Fruit fly (Drosophila melanogaster) Kc167 (cell line): ENCODE data around the gene obst-I.

Source experiments
- Myc ChIP-seq: fragments of >200 bp; optimal IDR thresholded peaks from 2 replicates; lab custom pipeline; 2017; ENCODE audit warnings: missing external identifiers
- Sin3A ChIP-seq: fragments of >200 bp; optimal IDR thresholded peaks from 2 replicates; lab custom pipeline; 2018; ENCODE audit warnings: missing external identifiers
- insv ChIP-seq: fragments of >200 bp; optimal IDR thresholded peaks from 3 replicates; lab custom pipeline; 2018; ENCODE audit warnings: missing external identifiers
- psq ChIP-seq: fragments of >200 bp; optimal IDR thresholded peaks from 2 replicates; lab custom pipeline; 2017; ENCODE audit warnings: missing external identifiers
- ttk ChIP-seq: sonication (Bioruptor generic); optimal IDR thresholded peaks from 2 replicates; lab custom pipeline; 2017; ENCODE audit warnings: missing external identifiers

DNA sequence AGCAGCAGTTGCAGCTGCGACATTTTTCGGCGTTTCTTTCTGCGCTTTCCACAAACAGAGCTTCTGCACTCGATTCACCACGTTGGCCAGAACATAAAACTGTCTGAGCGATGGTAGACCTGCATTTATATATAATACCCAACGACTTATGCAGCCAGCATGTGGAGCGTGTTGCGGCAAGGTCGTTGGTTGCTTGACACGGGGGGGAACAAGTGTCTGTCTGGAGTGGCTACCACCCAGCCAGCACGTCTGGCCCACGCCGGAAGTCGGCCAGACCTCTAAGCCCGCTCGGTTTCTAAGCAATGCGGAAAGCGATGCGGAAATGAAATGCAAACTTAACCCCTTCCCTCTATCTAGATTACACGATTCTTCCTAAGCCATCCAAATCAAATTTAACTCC is 5.0 kb downstream of the obst-I start, which contains the start of gene yellow-g:
- TF ChIP-seq psq (lab: Kevin White, UChicago) (no peak), Sin3A (no peak), insv (lab: Kevin White, UChicago) (no peak), ttk (no peak), Myc (lab: Kevin White, UChicago) (no peak)
